Worm (Caenorhabditis elegans) whole organism, L3 larva: ENCODE measurements around the gene nlp-36.

Experiments used
- daf-12 ChIP-seq: fragments of 150-350 bp; optimal IDR thresholded peaks from 2 replicates; lab custom pipeline; 2014; ENCODE audit warnings: missing biosample characterization, missing genetic modification reagents, missing genetic modification characterization
- nhr-237 ChIP-seq: fragments of 150-350 bp; optimal IDR thresholded peaks from 2 replicates; lab custom pipeline; 2014; ENCODE audit warnings: missing biosample characterization, missing genetic modification characterization
- nhr-25 ChIP-seq: sonication (generic microtip); optimal IDR thresholded peaks from 2 replicates; lab custom pipeline; 2017; ENCODE audit warnings: missing biosample characterization, missing genetic modification characterization
- nhr-28 ChIP-seq: fragments of 150-350 bp; optimal IDR thresholded peaks from 2 replicates; lab custom pipeline; 2014; ENCODE audit warnings: missing biosample characterization, missing genetic modification characterization
- nhr-76 ChIP-seq: fragments of 150-350 bp; sonication (generic microtip); optimal IDR thresholded peaks from 5 replicates; lab custom pipeline; 2014; ENCODE audit warnings: missing biosample characterization, missing genetic modification characterization
- skn-1 ChIP-seq: fragments of 150-350 bp; optimal IDR thresholded peaks from 2 replicates; lab custom pipeline; 2014; ENCODE audit warnings: missing biosample characterization, missing genetic modification characterization
- zag-1 ChIP-seq: fragments of 150-350 bp; optimal IDR thresholded peaks from 2 replicates; lab custom pipeline; 2014; ENCODE audit warnings: missing biosample characterization, missing genetic modification characterization
- ztf-11 ChIP-seq: fragments of 150-350 bp; optimal IDR thresholded peaks from 2 replicates; lab custom pipeline; 2014; ENCODE audit warnings: missing biosample characterization, missing genetic modification characterization

DNA sequence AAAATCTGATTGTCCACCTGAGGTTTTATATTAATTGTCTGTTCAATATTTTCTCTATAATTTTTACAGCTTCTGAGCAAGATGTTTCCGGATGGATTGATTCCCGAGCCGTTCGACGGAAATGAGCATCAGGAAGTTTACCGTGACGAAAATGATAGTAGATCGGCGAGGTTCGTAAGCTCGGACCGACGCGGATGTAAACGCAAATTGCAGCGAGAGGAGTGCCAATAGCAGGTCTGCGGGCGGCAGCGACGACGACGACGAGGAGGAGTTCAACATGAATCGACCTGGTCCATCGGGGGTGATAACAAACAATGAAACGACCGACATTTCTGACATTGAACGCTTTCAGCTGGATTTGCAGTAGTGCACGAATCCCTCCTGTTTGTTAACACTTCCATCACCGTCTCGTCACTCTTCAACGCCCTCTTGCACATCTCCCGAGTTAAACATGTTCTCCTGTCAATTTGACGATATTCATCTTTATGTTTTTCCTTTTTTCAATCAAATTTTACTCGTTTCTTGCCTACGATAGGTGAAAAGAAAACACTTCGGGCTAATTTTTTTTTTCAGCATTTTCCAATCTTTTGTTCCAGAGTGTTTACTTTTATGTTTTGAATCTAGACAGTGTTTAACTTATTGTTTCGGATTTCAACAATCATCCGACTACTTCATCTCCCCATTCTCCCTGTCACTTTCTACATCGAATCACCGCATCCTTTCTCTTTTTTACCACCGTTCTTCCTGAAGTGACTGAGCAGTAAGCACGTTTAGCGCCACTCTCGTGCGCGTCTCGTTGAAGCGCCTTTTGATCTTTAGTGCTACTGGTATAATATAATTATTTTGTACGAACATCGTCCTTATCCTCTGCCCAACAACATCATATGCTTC, 26.4 kb upstream of the nlp-36 start:
- TF ChIP-seq nhr-76 (tag; lab: Kevin White, UChicago) = no peak
- no peak for TF ChIP-seq skn-1 (tag; lab: Kevin White, UChicago)
- no peak for TF ChIP-seq nhr-25 (tag; lab: Kevin White, UChicago)
- TF ChIP-seq nhr-28 (tag; lab: Kevin White, UChicago) = no peak
- no peak for TF ChIP-seq ztf-11 (tag; lab: Kevin White, UChicago)
- no peak for TF ChIP-seq daf-12 (tag; lab: Kevin White, UChicago)
- TF ChIP-seq nhr-237 (tag; lab: Kevin White, UChicago) = no peak
- no peak for TF ChIP-seq zag-1 (tag; lab: Kevin White, UChicago)
